Fruit fly (Drosophila melanogaster): ENCODE data around the gene CG9121.

The CG9121 gene

dm6 chr2L:5043043-5043442 is 7.8 kb downstream of the CG9121 start, which contains the start of the genes CG33995, CG44000 and CG44001 (continued):
- TF ChIP-seq Deaf1 (tag; optimal IDR thresholded peaks at IDR 0.05) (peak; percentile 17), Fer1 (GFP tag; optimal IDR thresholded peaks at IDR 0.05) (peak; percentile 11), cas (GFP tag; IDR thresholded peaks at IDR 0.05) (0 out of 2 replicates have a peak, but pooled peaks have one; percentile 27), gsb-n (tag; optimal IDR thresholded peaks at IDR 0.05) (peak; percentile 16), CG1024 (GFP tag; IDR thresholded peaks at IDR 0.05) (peak; percentile 49; the same call in 1 of the 2 replicates), CG1603 (tag; optimal IDR thresholded peaks at IDR 0.05) (peak; percentile 88), org-1 (GFP tag; optimal IDR thresholded peaks at IDR 0.05) (no peak), Med (GFP tag) (peak; percentile 96), CG1792 (GFP tag; optimal IDR thresholded peaks at IDR 0.05) (peak; percentile 6), CG11504 (tag; optimal IDR thresholded peaks at IDR 0.05) (peak; percentile 52), CG4820 (GFP tag; optimal IDR thresholded peaks at IDR 0.05) (peak; percentile 16), CG15601 (tag; optimal IDR thresholded peaks at IDR 0.05) (peak; percentile 50), slbo (GFP tag; IDR thresholded peaks at IDR 0.05) (peak; percentile 78), CG7271 (tag; optimal IDR thresholded peaks at IDR 0.05) (peak; percentile 3), CG6791 (GFP tag; IDR thresholded peaks at IDR 0.05; ENCODE audit: partially characterized antibody) (peak; percentile 30; the same call in 1 of the 3 replicates), CG2120 (GFP tag; optimal IDR thresholded peaks at IDR 0.05) (peak; percentile 78), tin (GFP tag; optimal IDR thresholded peaks at IDR 0.05) (peak; percentile 53), CG4282 (GFP tag; optimal IDR thresholded peaks at IDR 0.05) (no peak), toy (GFP tag; IDR thresholded peaks at IDR 0.05) (no peak), ken (GFP tag; IDR thresholded peaks at IDR 0.05) (peak; percentile 76), btn (GFP tag; optimal IDR thresholded peaks at IDR 0.05) (peak; percentile 4), eyg (GFP tag; optimal IDR thresholded peaks at IDR 0.05) (peak; percentile 16), bowl (GFP tag; IDR thresholded peaks at IDR 0.05) (no peak), nmo (GFP tag; optimal IDR thresholded peaks at IDR 0.05) (peak; percentile 59), mam (GFP tag; optimal IDR thresholded peaks at IDR 0.05) (peak; percentile 51), chif (GFP tag; optimal IDR thresholded peaks at IDR 0.05) (peak in 1 of 2 experiments; percentile 27), CG8290 (GFP tag; optimal IDR thresholded peaks at IDR 0.05) (peak; percentile 58), CG8290 (tag; optimal IDR thresholded peaks at IDR 0.05) (peak in 1 of 2 experiments; percentile 91), CG17361 (GFP tag; IDR thresholded peaks at IDR 0.05) (0 out of 3 replicates have a peak, but pooled peaks have one; percentile 16), phol (tag; optimal IDR thresholded peaks at IDR 0.05) (peak; percentile 66), jigr1 (GFP tag; IDR thresholded peaks at IDR 0.05) (no peak), Bgb (GFP tag; IDR thresholded peaks at IDR 0.05; ENCODE audit: partially characterized antibody) (peak; percentile 46), HmgZ (tag; optimal IDR thresholded peaks at IDR 0.05) (peak; percentile 86), hth (optimal IDR thresholded peaks at IDR 0.05) (no peak), CG7839 (tag; optimal IDR thresholded peaks at IDR 0.05) (peak; percentile 39), Fer3 (tag; optimal IDR thresholded peaks at IDR 0.05) (peak; percentile 21), CG33213 (GFP tag; optimal IDR thresholded peaks at IDR 0.05) (peak; percentile 79), zfh1 (GFP tag; IDR thresholded peaks at IDR 0.05) (peak; percentile 57; the same call in 2 of the 3 replicates), dm (GFP tag; optimal IDR thresholded peaks at IDR 0.05) (peak; percentile 40), CG10654 (GFP tag; optimal IDR thresholded peaks at IDR 0.05) (peak; percentile 45), Xbp1 (GFP tag; optimal IDR thresholded peaks at IDR 0.05) (peak; percentile 59), hbn (GFP tag; IDR thresholded peaks at IDR 0.05; ENCODE audit: partially characterized antibody) (no peak), CG30020 (tag; optimal IDR thresholded peaks at IDR 0.05) (peak; percentile 36), Dip3 (GFP tag; optimal IDR thresholded peaks at IDR 0.05) (peak; percentile 39), grn (GFP tag; optimal IDR thresholded peaks at IDR 0.05) (no peak), shn (GFP tag; optimal IDR thresholded peaks at IDR 0.05) (peak; percentile 52), CG6654 (GFP tag; optimal IDR thresholded peaks at IDR 0.05) (no peak), zfh2 (GFP tag; optimal IDR thresholded peaks at IDR 0.05) (peak; percentile 64), gem (tag; optimal IDR thresholded peaks at IDR 0.05) (peak; percentile 45), CG32532 (GFP tag; IDR thresholded peaks at IDR 0.05) (peak; percentile 59), CG1647 (GFP tag; optimal IDR thresholded peaks at IDR 0.05) (peak; percentile 16), D19A (tag; optimal IDR thresholded peaks at IDR 0.05) (no peak)

Measured in whole organism, embryonic.